Worm (Caenorhabditis elegans) whole organism, mixed stage, embryonic: Measurements from ENCODE around the gene npr-18.

Experiments
- M03D4.4 ChIP-seq: sonication (generic microtip); optimal IDR thresholded peaks from 2 replicates; lab custom pipeline; 2017; ENCODE audit warnings: mild to moderate bottlenecking, missing genetic modification characterization, missing compliant biosample characterization
- bed-3 ChIP-seq: fragments of 200-800 bp; sonication (Bioruptor generic); optimal IDR thresholded peaks from 3 replicates; lab custom pipeline; 2018; ENCODE audit warnings: mild to moderate bottlenecking, missing genetic modification characterization, moderate library complexity, missing compliant biosample characterization
- ceh-39 ChIP-seq: fragments of 150-350 bp; optimal IDR thresholded peaks from 2 replicates; lab custom pipeline; 2014; ENCODE audit warnings: missing biosample characterization, missing genetic modification characterization
- ceh-43 ChIP-seq: fragments of 200-800 bp; sonication (Bioruptor generic); optimal IDR thresholded peaks from 2 replicates; lab custom pipeline; 2018; ENCODE audit warnings: mild to moderate bottlenecking, missing genetic modification characterization, moderate library complexity, missing compliant biosample characterization
- ceh-83 ChIP-seq: fragments of 200-800 bp; sonication (Bioruptor generic); optimal IDR thresholded peaks from 2 replicates; lab custom pipeline; 2018; ENCODE audit warnings: mild to moderate bottlenecking, missing genetic modification characterization, missing compliant biosample characterization
- ces-1 ChIP-seq: fragments of 150-350 bp; optimal IDR thresholded peaks from 2 replicates; lab custom pipeline; 2014; ENCODE audit warnings: missing biosample characterization, missing genetic modification reagents, missing genetic modification characterization
- cnd-1 ChIP-seq: fragments of 200-800 bp; sonication (Bioruptor generic); optimal IDR thresholded peaks from 2 replicates; lab custom pipeline; 2018; ENCODE audit warnings: mild to moderate bottlenecking, missing genetic modification characterization, missing compliant biosample characterization
- drap-1 ChIP-seq: fragments of 200-800 bp; sonication (Bioruptor generic); optimal IDR thresholded peaks from 3 replicates; lab custom pipeline; 2018; ENCODE audit warnings: mild to moderate bottlenecking, missing genetic modification characterization, missing compliant biosample characterization
- elt-3 ChIP-seq: fragments of 150-350 bp; optimal IDR thresholded peaks from 2 replicates; lab custom pipeline; 2014; ENCODE audit warnings: missing biosample characterization, missing genetic modification characterization
- flh-1 ChIP-seq: fragments of 200-800 bp; sonication (Bioruptor generic); optimal IDR thresholded peaks from 2 replicates; lab custom pipeline; 2018; ENCODE audit warnings: mild to moderate bottlenecking, missing genetic modification characterization, moderate library complexity, missing compliant biosample characterization
- ham-2 ChIP-seq: fragments of 200-800 bp; sonication (Bioruptor generic); optimal IDR thresholded peaks from 2 replicates; lab custom pipeline; 2018; ENCODE audit warnings: mild to moderate bottlenecking, missing genetic modification characterization, missing compliant biosample characterization
- hlh-1 ChIP-seq: fragments of 150-350 bp; optimal IDR thresholded peaks from 2 replicates; lab custom pipeline; 2014; ENCODE audit warnings: missing biosample characterization, missing genetic modification reagents, missing genetic modification characterization
- lin-13 ChIP-seq: fragments of 150-350 bp; optimal IDR thresholded peaks from 2 replicates; lab custom pipeline; 2014; ENCODE audit warnings: missing biosample characterization, missing genetic modification characterization
- lin-32 ChIP-seq: fragments of 200-800 bp; sonication (Bioruptor generic); optimal IDR thresholded peaks from 2 replicates; lab custom pipeline; 2018; ENCODE audit warnings: mild to moderate bottlenecking, missing genetic modification characterization, missing compliant biosample characterization
- lsy-2 ChIP-seq: fragments of 150-350 bp; optimal IDR thresholded peaks from 2 replicates; lab custom pipeline; 2014; ENCODE audit warnings: missing biosample characterization, missing genetic modification characterization
- mab-5 ChIP-seq: fragments of 150-350 bp; optimal IDR thresholded peaks from 2 replicates; lab custom pipeline; 2014; ENCODE audit warnings: missing biosample characterization, missing genetic modification characterization
- mep-1 ChIP-seq: fragments of 150-350 bp; optimal IDR thresholded peaks from 2 replicates; lab custom pipeline; 2017; ENCODE audit warnings: missing biosample characterization, missing genetic modification reagents, missing genetic modification characterization, inconsistent platforms
- mls-2 ChIP-seq: sonication (generic microtip); optimal IDR thresholded peaks from 2 replicates; lab custom pipeline; 2016; ENCODE audit warnings: mild to moderate bottlenecking, missing genetic modification characterization, moderate library complexity, missing compliant biosample characterization
- nhr-12 ChIP-seq: fragments of 150-350 bp; optimal IDR thresholded peaks from 2 replicates; lab custom pipeline; 2014; ENCODE audit warnings: missing biosample characterization, missing genetic modification characterization
- nhr-2 ChIP-seq: fragments of 150-350 bp; optimal IDR thresholded peaks from 2 replicates; lab custom pipeline; 2014; ENCODE audit warnings: missing biosample characterization, missing genetic modification characterization
- nhr-237 ChIP-seq: fragments of 150-350 bp; optimal IDR thresholded peaks from 2 replicates; lab custom pipeline; 2014; ENCODE audit warnings: missing biosample characterization, missing genetic modification characterization
- nhr-28 ChIP-seq: fragments of 150-350 bp; optimal IDR thresholded peaks from 2 replicates; lab custom pipeline; 2014; ENCODE audit warnings: missing biosample characterization, missing genetic modification characterization
- nhr-76 ChIP-seq: sonication (generic microtip); optimal IDR thresholded peaks from 2 replicates; lab custom pipeline; 2017; ENCODE audit warnings: missing biosample characterization, missing genetic modification characterization
- sem-2 ChIP-seq: fragments of 200-800 bp; sonication (Bioruptor generic); optimal IDR thresholded peaks from 2 replicates; lab custom pipeline; 2018; ENCODE audit warnings: mild to moderate bottlenecking, missing genetic modification characterization, missing compliant biosample characterization
- sptf-1 ChIP-seq: sonication (generic microtip); optimal IDR thresholded peaks from 2 replicates; lab custom pipeline; 2017; ENCODE audit warnings: mild to moderate bottlenecking, missing genetic modification characterization, moderate library complexity, missing compliant biosample characterization
- tbx-8 ChIP-seq: fragments of 200-800 bp; sonication (Bioruptor generic); optimal IDR thresholded peaks from 2 replicates; lab custom pipeline; 2018; ENCODE audit warnings: mild to moderate bottlenecking, missing genetic modification characterization, moderate library complexity, missing compliant biosample characterization
- unc-120 ChIP-seq: sonication (generic microtip); optimal IDR thresholded peaks from 2 replicates; lab custom pipeline; 2017; ENCODE audit warnings: missing genetic modification characterization, missing compliant biosample characterization; ENCODE audit not compliant: poor library complexity, severe bottlenecking
- unc-39 ChIP-seq: fragments of 150-350 bp; optimal IDR thresholded peaks from 2 replicates; lab custom pipeline; 2014; ENCODE audit warnings: missing biosample characterization, missing genetic modification characterization
- zip-8 ChIP-seq: fragments of 150-350 bp; optimal IDR thresholded peaks from 2 replicates; lab custom pipeline; 2014; ENCODE audit warnings: missing biosample characterization, missing genetic modification characterization
- ztf-11 ChIP-seq: fragments of 150-350 bp; optimal IDR thresholded peaks from 2 replicates; lab custom pipeline; 2014; ENCODE audit warnings: missing biosample characterization, missing genetic modification characterization

Gene npr-18

ce11 chrX:9690445-9690844 lies at the start of gene npr-18:
Gene npr-18, plus strand, starts transcription at chrX:9690745.
- no peak for TF ChIP-seq ham-2 (GFP tag; lab: Kevin White, UChicago)
- TF ChIP-seq mab-5 (tag; lab: Kevin White, UChicago), result no peak
- no peak for TF ChIP-seq ceh-43 (GFP tag; lab: Kevin White, UChicago)
- no peak for TF ChIP-seq nhr-237
- TF ChIP-seq zip-8 (tag; lab: Kevin White, UChicago), result no peak
- TF ChIP-seq nhr-76 (tag; lab: Kevin White, UChicago), result no peak
- TF ChIP-seq lin-13 (tag; lab: Kevin White, UChicago), result no peak
- no peak for TF ChIP-seq unc-120 (tag; lab: Kevin White, UChicago)
- TF ChIP-seq sptf-1 (tag; lab: Kevin White, UChicago), result no peak
- TF ChIP-seq nhr-12 (tag; lab: Kevin White, UChicago), result no peak
- no peak for TF ChIP-seq M03D4.4 (tag; lab: Kevin White, UChicago)
- TF ChIP-seq elt-3 (tag; lab: Kevin White, UChicago), result no peak
- no peak for TF ChIP-seq ztf-11 (tag; lab: Kevin White, UChicago)
- no peak for TF ChIP-seq bed-3

ce11 chrX:9640902-9641301 lies 49.6 kb upstream of the npr-18 start:
- TF ChIP-seq ham-2 (GFP tag; lab: Kevin White, UChicago), result no peak
- TF ChIP-seq ces-1 (GFP tag; lab: Kevin White, UChicago), result peak; percentile 30

- TF ChIP-seq lin-13 (tag; lab: Kevin White, UChicago) (no peak), ces-1 (GFP tag; lab: Kevin White, UChicago) (no peak), sem-2 (GFP tag; lab: Kevin White, UChicago) (no peak), mls-2 (tag; lab: Kevin White, UChicago) (no peak), ham-2 (GFP tag; lab: Kevin White, UChicago) (no peak), ztf-11 (tag; lab: Kevin White, UChicago) (no peak), nhr-2 (tag; lab: Kevin White, UChicago) (no peak), drap-1 (GFP tag; lab: Kevin White, UChicago) (no peak), ceh-83 (no peak), ceh-43 (GFP tag; lab: Kevin White, UChicago) (no peak), cnd-1 (tag; lab: Kevin White, UChicago) (no peak), hlh-1 (tag; lab: Kevin White, UChicago) (no peak), nhr-28 (no peak), unc-120 (tag; lab: Kevin White, UChicago) (no peak), nhr-237 (no peak)
Observed at ce11 chrX:9642775-9643461, 47.6 kb upstream of the npr-18 start.

ce11 chrX:9648098-9648574 lies 42.4 kb upstream of the npr-18 start, which contains the start of gene F34H10.4:
Gene F34H10.4, plus strand, starts transcription at chrX:9648524.
- TF ChIP-seq flh-1 (no peak), ces-1 (GFP tag; lab: Kevin White, UChicago) (peak; percentile 53)

- TF ChIP-seq ham-2 (GFP tag; lab: Kevin White, UChicago) (no peak), unc-39 (no peak), lsy-2 (tag; lab: Kevin White, UChicago) (no peak)
- TF ChIP-seq, all 35 proteins: peak for 0
Observed at ce11 chrX:9653016-9653415, 37.5 kb upstream of the npr-18 start, which contains the start of gene aex-2. Gene aex-2, minus strand, starts transcription at chrX:9653116.

- TF ChIP-seq mep-1 (tag; lab: Kevin White, UChicago) (no peak), ceh-39 (no peak), nhr-76 (tag; lab: Kevin White, UChicago) (no peak), bed-3 (no peak), ham-2 (GFP tag; lab: Kevin White, UChicago) (no peak), mab-5 (tag; lab: Kevin White, UChicago) (no peak), nhr-28 (no peak), lsy-2 (tag; lab: Kevin White, UChicago) (no peak), tbx-8 (GFP tag; lab: Kevin White, UChicago) (no peak), nhr-237 (no peak), nhr-12 (tag; lab: Kevin White, UChicago) (no peak), ceh-83 (no peak), zip-8 (tag; lab: Kevin White, UChicago) (no peak), unc-39 (no peak), sptf-1 (tag; lab: Kevin White, UChicago) (no peak), ces-1 (GFP tag; lab: Kevin White, UChicago) (no peak), lin-32 (GFP tag; lab: Kevin White, UChicago) (no peak)
Observed at ce11 chrX:9653478-9653877, 37.1 kb upstream of the npr-18 start.
